Worm (Caenorhabditis elegans) whole organism, late embryonic: ENCODE measurements around the gene srz-29.

ENCODE experiments used
- C38D4.7 ChIP-seq: fragments of 200-800 bp; sonication (Bioruptor generic); optimal IDR thresholded peaks from 2 replicates; lab custom pipeline; 2018; ENCODE audit warnings: mild to moderate bottlenecking, missing genetic modification characterization, moderate library complexity, missing compliant biosample characterization
- F13H6.1 ChIP-seq: sonication (generic microtip); optimal IDR thresholded peaks from 2 replicates; lab custom pipeline; 2016; ENCODE audit warnings: missing genetic modification characterization, missing compliant biosample characterization
- K09A11.1 ChIP-seq: sonication (generic microtip); optimal IDR thresholded peaks from 2 replicates; lab custom pipeline; 2017; ENCODE audit warnings: antibody characterized with exemption, mild to moderate bottlenecking, missing genetic modification characterization, missing compliant biosample characterization; ENCODE audit not compliant: insufficient read depth
- Y22D7AL.16 ChIP-seq: sonication (generic microtip); optimal IDR thresholded peaks from 2 replicates; lab custom pipeline; 2016; ENCODE audit warnings: missing genetic modification characterization, missing compliant biosample characterization
- ahr-1 ChIP-seq: sonication (generic microtip); optimal IDR thresholded peaks from 2 replicates; lab custom pipeline; 2016; ENCODE audit warnings: missing genetic modification characterization, missing compliant biosample characterization
- ceh-14 ChIP-seq: sonication (generic microtip); optimal IDR thresholded peaks from 2 replicates; lab custom pipeline; 2016; ENCODE audit warnings: missing genotype, missing genetic modification characterization, missing compliant biosample characterization
- ceh-19 ChIP-seq: fragments of 200-800 bp; sonication (Bioruptor generic); optimal IDR thresholded peaks from 2 replicates; lab custom pipeline; 2018; ENCODE audit warnings: mild to moderate bottlenecking, missing genetic modification characterization, missing compliant biosample characterization
- ceh-2 ChIP-seq: sonication (generic microtip); optimal IDR thresholded peaks from 2 replicates; lab custom pipeline; 2016; ENCODE audit warnings: missing genotype, missing genetic modification characterization, missing compliant biosample characterization
- ceh-31 ChIP-seq: sonication (generic microtip); optimal IDR thresholded peaks from 2 replicates; lab custom pipeline; 2016; ENCODE audit warnings: missing genetic modification characterization, missing compliant biosample characterization
- ceh-48 ChIP-seq: sonication (generic microtip); optimal IDR thresholded peaks from 2 replicates; lab custom pipeline; 2016; ENCODE audit warnings: missing genetic modification characterization, inconsistent platforms, missing compliant biosample characterization
- ceh-6 ChIP-seq: fragments of 200-800 bp; sonication (Bioruptor generic); optimal IDR thresholded peaks from 2 replicates; lab custom pipeline; 2018; ENCODE audit warnings: mild to moderate bottlenecking, missing genetic modification characterization, missing compliant biosample characterization
- che-1 ChIP-seq: sonication (generic microtip); optimal IDR thresholded peaks from 2 replicates; lab custom pipeline; 2016; ENCODE audit warnings: mild to moderate bottlenecking, missing genetic modification characterization, missing compliant biosample characterization
- dve-1 ChIP-seq: sonication (generic microtip); optimal IDR thresholded peaks from 2 replicates; lab custom pipeline; 2017; ENCODE audit warnings: antibody characterized with exemption, mild to moderate bottlenecking, missing genetic modification characterization, missing compliant biosample characterization
- elt-2 ChIP-seq: sonication (generic microtip); optimal IDR thresholded peaks from 2 replicates; lab custom pipeline; 2016; ENCODE audit warnings: missing genetic modification reagents, missing genetic modification characterization, missing compliant biosample characterization
- elt-4 ChIP-seq: sonication (generic microtip); optimal IDR thresholded peaks from 2 replicates; lab custom pipeline; 2016; ENCODE audit warnings: missing genetic modification characterization, missing compliant biosample characterization
- ets-4 ChIP-seq: sonication (generic microtip); optimal IDR thresholded peaks from 2 replicates; lab custom pipeline; 2016; ENCODE audit warnings: missing genetic modification characterization, missing compliant biosample characterization
- eyg-1 ChIP-seq: sonication (generic microtip); optimal IDR thresholded peaks from 2 replicates; lab custom pipeline; 2016; ENCODE audit warnings: missing genotype, missing genetic modification characterization, missing compliant biosample characterization
- fkh-6 ChIP-seq: sonication (generic microtip); optimal IDR thresholded peaks from 2 replicates; lab custom pipeline; 2016; ENCODE audit warnings: missing genetic modification characterization, missing compliant biosample characterization
- gmeb-2 ChIP-seq: sonication (generic microtip); optimal IDR thresholded peaks from 2 replicates; lab custom pipeline; 2016; ENCODE audit warnings: missing genetic modification characterization, inconsistent platforms, missing compliant biosample characterization
- hlh-6 ChIP-seq: sonication (generic microtip); optimal IDR thresholded peaks from 2 replicates; lab custom pipeline; 2016; ENCODE audit warnings: missing genotype, missing genetic modification characterization, missing compliant biosample characterization
- lim-6 ChIP-seq: sonication (generic microtip); optimal IDR thresholded peaks from 2 replicates; lab custom pipeline; 2016; ENCODE audit warnings: missing genetic modification characterization, missing compliant biosample characterization
- lin-11 ChIP-seq: fragments of 200-800 bp; sonication (Bioruptor generic); optimal IDR thresholded peaks from 2 replicates; lab custom pipeline; 2018; ENCODE audit warnings: mild to moderate bottlenecking, missing genetic modification characterization, missing compliant biosample characterization
- madf-2 ChIP-seq: sonication (generic microtip); optimal IDR thresholded peaks from 2 replicates; lab custom pipeline; 2017; ENCODE audit warnings: missing genetic modification characterization, missing compliant biosample characterization
- mec-3 ChIP-seq: sonication (generic microtip); optimal IDR thresholded peaks from 2 replicates; lab custom pipeline; 2016; ENCODE audit warnings: borderline replicate concordance, missing genetic modification characterization, missing compliant biosample characterization
- nfya-1 ChIP-seq: sonication (generic microtip); optimal IDR thresholded peaks from 2 replicates; lab custom pipeline; 2017; ENCODE audit warnings: missing genetic modification characterization, mild to moderate bottlenecking, missing compliant biosample characterization, antibody characterized with exemption, moderate library complexity
- nhr-11 ChIP-seq: fragments of 150-350 bp; optimal IDR thresholded peaks from 2 replicates; lab custom pipeline; 2014; ENCODE audit warnings: missing biosample characterization, missing genetic modification characterization
- nhr-232 ChIP-seq: sonication (generic microtip); optimal IDR thresholded peaks from 2 replicates; lab custom pipeline; 2016; ENCODE audit warnings: missing genetic modification characterization, missing compliant biosample characterization
- pha-2 ChIP-seq: sonication (generic microtip); optimal IDR thresholded peaks from 2 replicates; lab custom pipeline; 2017; ENCODE audit warnings: mild to moderate bottlenecking, missing genetic modification characterization, missing compliant biosample characterization
- ttx-3 ChIP-seq: sonication (generic microtip); optimal IDR thresholded peaks from 2 replicates; lab custom pipeline; 2016; ENCODE audit warnings: missing genetic modification reagents, missing genetic modification characterization, missing compliant biosample characterization
- unc-3 ChIP-seq, 2 experiments: fragments of 200-800 bp in 1 of 2; sonication (Bioruptor generic) in 1 of 2; sonication (generic microtip) in 1 of 2; conservative IDR thresholded peaks in 1 of 2; optimal IDR thresholded peaks in 1 of 2; 2 replicates each; pipeline versions ENCODE4 v1.3.6 to Lab custom; 2016 to 2022; ENCODE audit warnings: missing compliant biosample characterization in 2 of 2, missing genetic modification characterization in 2 of 2, missing genetic modification reagents in 1 of 2
- unc-55 ChIP-seq: sonication (generic microtip); optimal IDR thresholded peaks from 2 replicates; lab custom pipeline; 2017; ENCODE audit warnings: missing biosample characterization, missing genetic modification reagents, missing genetic modification characterization
- unc-86 ChIP-seq: sonication (generic microtip); optimal IDR thresholded peaks from 2 replicates; lab custom pipeline; 2016; ENCODE audit warnings: missing genetic modification characterization, missing compliant biosample characterization

The srz-29 gene

ce11 chrIV:13687631-13688030, 41.9 kb upstream of the srz-29 start:
- TF ChIP-seq nhr-232 (tag; lab: Kevin White, UChicago): no peak
- no peak for TF ChIP-seq eyg-1 (tag; lab: Kevin White, UChicago)
- no peak for TF ChIP-seq C38D4.7 (GFP tag; lab: Kevin White, UChicago)
- TF ChIP-seq nhr-11 (tag; lab: Kevin White, UChicago): no peak
- no peak for TF ChIP-seq ceh-6 (GFP tag; lab: Kevin White, UChicago)
- TF ChIP-seq mec-3 (tag; lab: Kevin White, UChicago): no peak
- TF ChIP-seq fkh-6 (tag; lab: Kevin White, UChicago): no peak
- TF ChIP-seq ceh-14 (tag; lab: Kevin White, UChicago): no peak
- TF ChIP-seq lim-6 (tag; lab: Kevin White, UChicago): no peak
- no peak for TF ChIP-seq ttx-3 (tag; lab: Kevin White, UChicago)
- TF ChIP-seq ceh-2 (tag; lab: Kevin White, UChicago): no peak
- no peak for TF ChIP-seq unc-3 (GFP tag; conservative IDR thresholded peaks at IDR 0.05; lab: Robert Waterston, UW)
- TF ChIP-seq unc-3 (tag; optimal IDR thresholded peaks at IDR 0.05; lab: Kevin White, UChicago): no peak
- TF ChIP-seq che-1 (tag; lab: Kevin White, UChicago): no peak
- no peak for TF ChIP-seq ets-4 (tag; lab: Kevin White, UChicago)
- TF ChIP-seq ceh-48: no peak
- no peak for TF ChIP-seq K09A11.1
- no peak for TF ChIP-seq dve-1
- no peak for TF ChIP-seq hlh-6 (tag; lab: Kevin White, UChicago)
- no peak for TF ChIP-seq ceh-31 (tag; lab: Kevin White, UChicago)
- TF ChIP-seq F13H6.1: no peak

DNA sequence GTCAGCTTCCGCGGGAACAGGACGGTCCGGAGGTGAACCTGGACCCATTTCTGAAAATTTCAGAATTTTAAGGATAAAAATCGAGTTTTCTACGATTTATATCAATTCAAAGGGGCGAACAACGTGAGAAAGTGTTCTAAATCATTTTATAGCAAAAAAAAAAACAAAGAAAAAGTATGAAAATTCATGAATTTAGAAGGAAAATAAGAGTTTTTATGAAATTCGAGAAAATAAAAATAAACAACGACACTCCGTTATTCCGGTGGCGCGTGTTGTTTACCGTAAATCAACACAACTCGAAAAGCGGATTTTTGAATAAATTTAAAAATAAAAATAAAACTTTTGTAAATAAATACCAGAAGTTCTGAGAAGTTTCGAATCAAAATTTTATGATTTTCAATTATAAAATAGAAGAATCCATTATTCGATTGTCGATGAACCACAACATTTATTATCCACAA, 41.3 kb upstream of the srz-29 start, which contains the start of gene nyn-1:
nyn-1 (minus strand) TSS at position 51 of the 461 bp plus-strand sequence.
- TF ChIP-seq pha-2 (tag; lab: Kevin White, UChicago) (no peak), ahr-1 (tag; lab: Kevin White, UChicago) (no peak), lin-11 (tag; lab: Kevin White, UChicago) (no peak), ceh-2 (tag; lab: Kevin White, UChicago) (no peak), ceh-19 (GFP tag; lab: Kevin White, UChicago) (no peak)

DNA sequence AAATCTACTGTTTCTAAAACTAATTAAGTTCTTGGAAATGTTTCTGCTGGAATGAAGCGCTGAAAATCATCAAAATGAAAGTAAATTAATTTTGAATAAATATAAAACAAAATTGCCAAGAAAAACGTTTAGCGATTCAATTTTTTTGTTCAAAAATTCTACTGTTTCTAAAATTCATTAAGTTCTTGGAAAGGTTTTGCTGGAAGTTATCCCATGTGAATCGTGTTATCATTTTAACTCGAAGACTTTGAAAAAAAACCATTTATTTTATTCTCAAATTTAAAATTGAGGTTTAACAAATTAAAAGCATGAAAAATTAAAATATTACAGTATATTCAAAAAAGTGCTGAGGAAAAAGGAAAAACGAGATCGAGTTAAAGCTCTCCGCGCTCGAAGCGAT, 39.1 kb upstream of the srz-29 start:
- TF ChIP-seq unc-86 (tag; lab: Kevin White, UChicago) (no peak), unc-55 (no peak), ceh-48 (no peak), lim-6 (tag; lab: Kevin White, UChicago) (no peak), lin-11 (tag; lab: Kevin White, UChicago) (no peak), gmeb-2 (tag; lab: Kevin White, UChicago) (no peak), elt-4 (tag; lab: Kevin White, UChicago) (no peak), madf-2 (tag; lab: Kevin White, UChicago) (no peak), ceh-6 (GFP tag; lab: Kevin White, UChicago) (no peak)
- TF ChIP-seq, all 69 proteins: peak for 0

DNA sequence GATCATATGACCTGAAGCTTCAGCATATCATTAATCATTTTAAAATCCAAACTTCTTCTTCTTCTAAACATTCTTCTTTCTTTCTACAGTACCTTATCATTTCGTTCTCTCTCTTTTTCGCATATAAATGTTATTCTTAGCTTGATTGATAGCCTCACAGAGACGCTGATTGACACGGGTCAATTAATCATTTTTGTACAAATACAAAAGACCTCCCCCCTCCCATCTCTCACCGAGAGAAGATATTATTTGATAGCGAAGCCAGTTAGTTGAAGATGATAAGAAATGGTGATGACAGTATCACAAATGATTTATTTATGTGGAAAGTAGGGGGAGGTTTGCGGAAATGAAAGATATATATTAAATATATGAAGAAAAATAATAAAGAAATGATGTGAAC, 37.0 kb upstream of the srz-29 start:
- TF ChIP-seq Y22D7AL.16 (tag; lab: Kevin White, UChicago) (no peak), elt-2 (peak; percentile 52), unc-55 (peak; percentile 86)

ce11 chrIV:13679495-13679894, 33.8 kb upstream of the srz-29 start:
- TF ChIP-seq eyg-1 (tag; lab: Kevin White, UChicago) (no peak), madf-2 (tag; lab: Kevin White, UChicago) (no peak), nfya-1 (peak; percentile 77)
- TF ChIP-seq, all 69 proteins: peak for 1
